Fruit fly (Drosophila melanogaster): ENCODE measurements around the gene Ack.

Gene Ack

dm6 chr3L:4120358-4121349 is 12.7 kb downstream of the Ack start (continued):
- TF ChIP-seq Eip75B (GFP tag; optimal IDR thresholded peaks at IDR 0.05) (no peak), CG11294 (GFP tag; IDR thresholded peaks at IDR 0.05) (no peak), cyc (GFP tag; optimal IDR thresholded peaks at IDR 0.05) (no peak), CG10631 (GFP tag; optimal IDR thresholded peaks at IDR 0.05) (no peak), Eip78C (GFP tag) (peak; percentile 62), Ets96B (tag; optimal IDR thresholded peaks at IDR 0.05) (no peak), CG31627 (GFP tag; optimal IDR thresholded peaks at IDR 0.05) (peak; percentile 12), CG10669 (GFP tag; optimal IDR thresholded peaks at IDR 0.05) (no peak), ss (GFP tag; optimal IDR thresholded peaks at IDR 0.05) (no peak), CG3919 (GFP tag; optimal IDR thresholded peaks at IDR 0.05) (no peak), CG6854 (GFP tag; optimal IDR thresholded peaks at IDR 0.05) (no peak), Sox15 (GFP tag; optimal IDR thresholded peaks at IDR 0.05) (no peak), CG32006 (GFP tag; optimal IDR thresholded peaks at IDR 0.05) (peak; percentile 50), acj6 (GFP tag; optimal IDR thresholded peaks at IDR 0.05) (no peak), Met (GFP tag; optimal IDR thresholded peaks at IDR 0.05) (peak; percentile 34), Gug (GFP tag; IDR thresholded peaks at IDR 0.05) (no peak), CG9139 (GFP tag; optimal IDR thresholded peaks at IDR 0.05) (no peak), Eip93F (GFP tag; optimal IDR thresholded peaks at IDR 0.05) (no peak), Lpt (GFP tag; optimal IDR thresholded peaks at IDR 0.05) (no peak), CG11902 (GFP tag; optimal IDR thresholded peaks at IDR 0.05) (no peak), Sox102F (GFP tag; optimal IDR thresholded peaks at IDR 0.05) (peak; percentile 12), Hr38 (GFP tag; optimal IDR thresholded peaks at IDR 0.05) (no peak), vri (GFP tag; optimal IDR thresholded peaks at IDR 0.05) (peak; percentile 89), fkh (GFP tag; optimal IDR thresholded peaks at IDR 0.05) (peak; percentile 29), pdm3 (GFP tag; optimal IDR thresholded peaks at IDR 0.05) (peak; percentile 9), CG34406 (GFP tag; optimal IDR thresholded peaks at IDR 0.05) (no peak), CG8119 (GFP tag; IDR thresholded peaks at IDR 0.05) (no peak)

dm6 chr3L:4121589-4121988 is 13.6 kb downstream of the Ack start:
- no peak for TF ChIP-seq net (GFP tag; optimal IDR thresholded peaks at IDR 0.05)
- peak; percentile 52 for TF ChIP-seq Eip78C (GFP tag)
- peak; percentile 41 for TF ChIP-seq svp (GFP tag)

dm6 chr3L:4122185-4122767 is 14.3 kb downstream of the Ack start, which contains the start of gene Chd64:
Gene Chd64, minus strand, starts transcription at chr3L:4122388.
- no peak for TF ChIP-seq fd85E (GFP tag; optimal IDR thresholded peaks at IDR 0.05)
- TF ChIP-seq CG3032 (tag; optimal IDR thresholded peaks at IDR 0.05), result peak; percentile 27
- peak; percentile 54 for TF ChIP-seq CG16779 (tag; optimal IDR thresholded peaks at IDR 0.05)
- peak; percentile 21 for TF ChIP-seq CG7368 (GFP tag; optimal IDR thresholded peaks at IDR 0.05)
- peak; percentile 35 for TF ChIP-seq Eip75B (GFP tag; optimal IDR thresholded peaks at IDR 0.05)
- TF ChIP-seq CG6163 (GFP tag; IDR thresholded peaks at IDR 0.05), result 0 out of 3 replicates have a peak, but pooled peaks have one; percentile 43
- TF ChIP-seq lz (GFP tag; optimal IDR thresholded peaks at IDR 0.05), result peak; percentile 50
- TF ChIP-seq CG6854 (GFP tag; optimal IDR thresholded peaks at IDR 0.05), result peak; percentile 76
- TF ChIP-seq CG31627 (GFP tag; optimal IDR thresholded peaks at IDR 0.05), result no peak
- TF ChIP-seq net (GFP tag; optimal IDR thresholded peaks at IDR 0.05), result no peak
- peak; percentile 45 for TF ChIP-seq Lpt (GFP tag; optimal IDR thresholded peaks at IDR 0.05)
- peak; percentile 98 for TF ChIP-seq vri (GFP tag; optimal IDR thresholded peaks at IDR 0.05)
- peak; percentile 1 for TF ChIP-seq fkh (GFP tag; optimal IDR thresholded peaks at IDR 0.05)
- 0 out of 3 replicates have a peak, but pooled peaks have one; percentile 30 for TF ChIP-seq CG8119 (GFP tag; IDR thresholded peaks at IDR 0.05)
- TF ChIP-seq svp (GFP tag), result peak; percentile 86
- TF ChIP-seq Hr38 (GFP tag; optimal IDR thresholded peaks at IDR 0.05), result no peak
- peak; percentile 45 for TF ChIP-seq topi (GFP tag; optimal IDR thresholded peaks at IDR 0.05)
- TF ChIP-seq Hr4 (GFP tag; optimal IDR thresholded peaks at IDR 0.05), result peak; percentile 21
- peak; percentile 61 for TF ChIP-seq Sox102F (GFP tag; optimal IDR thresholded peaks at IDR 0.05)
- TF ChIP-seq eg (GFP tag; IDR thresholded peaks at IDR 0.05), result peak; percentile 64; the same call in 2 of the 3 replicates
- TF ChIP-seq esn (GFP tag; optimal IDR thresholded peaks at IDR 0.05), result peak; percentile 54
- TF ChIP-seq Eip78C (GFP tag), result peak; percentile 68
- 0 out of 2 replicates have a peak, but pooled peaks have one; percentile 13 for TF ChIP-seq CG11294 (GFP tag; IDR thresholded peaks at IDR 0.05)
- TF ChIP-seq Ets96B (tag; optimal IDR thresholded peaks at IDR 0.05), result no peak
- peak; percentile 47 for TF ChIP-seq CG6792 (GFP tag; optimal IDR thresholded peaks at IDR 0.05)
- no peak for TF ChIP-seq cyc (GFP tag; optimal IDR thresholded peaks at IDR 0.05)
